Fruit fly (Drosophila melanogaster) whole organism, embryonic: Measurements from ENCODE around the gene Cyp303a1.

Experiments
- Abd-B ChIP-seq: fragments of 200-800 bp; sonication (Bioruptor generic); optimal IDR thresholded peaks from 2 replicates; lab custom pipeline; 2018; ENCODE audit warnings: missing biosample characterization, mild to moderate bottlenecking, missing genetic modification characterization, moderate library complexity
- Asciz ChIP-seq: fragments of 200-800 bp; sonication (Bioruptor generic); optimal IDR thresholded peaks from 2 replicates; lab custom pipeline; 2017; ENCODE audit warnings: missing biosample characterization, mild to moderate bottlenecking, missing genetic modification characterization, missing genetic modification reagents
- Blimp-1 ChIP-seq: fragments of 200-800 bp; sonication (Bioruptor generic); optimal IDR thresholded peaks from 3 replicates; lab custom pipeline; 2018; ENCODE audit warnings: missing biosample characterization, missing genetic modification characterization, mild to moderate bottlenecking, moderate library complexity, missing genetic modification reagents
- CG10147 ChIP-seq: fragments of 200-800 bp; sonication (Bioruptor generic); optimal IDR thresholded peaks from 2 replicates; lab custom pipeline; 2019; ENCODE audit warnings: missing biosample characterization, mild to moderate bottlenecking, missing genetic modification characterization, moderate library complexity
- CG10267 ChIP-seq: fragments of 200-800 bp; sonication (Bioruptor generic); optimal IDR thresholded peaks from 2 replicates; lab custom pipeline; 2018; ENCODE audit warnings: missing biosample characterization, mild to moderate bottlenecking, missing genetic modification characterization, moderate library complexity
- CG11456 ChIP-seq: fragments of 200-800 bp; sonication (Bioruptor generic); IDR thresholded peaks from 3 replicates; pipeline ENCODE4 v1.3.6; 2022; ENCODE audit warnings: missing biosample characterization, missing genetic modification characterization
- CG15696 ChIP-seq: fragments of 200-800 bp; sonication (Bioruptor generic); optimal IDR thresholded peaks from 2 replicates; lab custom pipeline; 2019; ENCODE audit warnings: missing biosample characterization, mild to moderate bottlenecking, missing genetic modification characterization, moderate library complexity
- CG31365 ChIP-seq: fragments of 200-800 bp; sonication (Bioruptor generic); optimal IDR thresholded peaks from 2 replicates; lab custom pipeline; 2018; ENCODE audit warnings: missing biosample characterization, mild to moderate bottlenecking, missing genetic modification characterization
- CG33557 ChIP-seq: fragments of 200-800 bp; sonication (Bioruptor generic); optimal IDR thresholded peaks from 2 replicates; lab custom pipeline; 2019; ENCODE audit warnings: missing biosample characterization, mild to moderate bottlenecking, missing genetic modification characterization, moderate library complexity
- CG6654 ChIP-seq: fragments of 200-800 bp; sonication (Bioruptor generic); optimal IDR thresholded peaks from 2 replicates; lab custom pipeline; 2017; ENCODE audit warnings: missing biosample characterization, mild to moderate bottlenecking, missing genetic modification characterization
- CG7271 ChIP-seq: fragments of 200-800 bp; sonication (Bioruptor generic); optimal IDR thresholded peaks from 2 replicates; lab custom pipeline; 2018; ENCODE audit warnings: missing biosample characterization, mild to moderate bottlenecking, missing genetic modification characterization, moderate library complexity
- CG8944 ChIP-seq: fragments of 200-800 bp; sonication (Bioruptor generic); optimal IDR thresholded peaks from 3 replicates; lab custom pipeline; 2016; ENCODE audit warnings: missing biosample characterization, missing genetic modification characterization
- CG9727 ChIP-seq: fragments of 200-800 bp; sonication (Bioruptor generic); optimal IDR thresholded peaks from 3 replicates; lab custom pipeline; 2017; ENCODE audit warnings: missing biosample characterization, mild to moderate bottlenecking, missing genetic modification characterization
- D ChIP-seq, 2 experiments: fragments of 200-800 bp in 1 of 2; fragments of >200 bp in 1 of 2; sonication (Bioruptor generic) in 1 of 2; optimal IDR thresholded peaks; 2 replicates in 1 of 2; 3 replicates in 1 of 2; lab custom pipeline; 2017; ENCODE audit warnings: mild to moderate bottlenecking in 1 of 2, missing biosample characterization in 1 of 2, missing genetic modification characterization in 1 of 2, missing genetic modification reagents in 1 of 2
- Dad ChIP-seq: fragments of 200-800 bp; sonication (Bioruptor generic); optimal IDR thresholded peaks from 3 replicates; lab custom pipeline; 2016; ENCODE audit warnings: missing biosample characterization, missing genetic modification characterization
- Fer1 ChIP-seq: fragments of 200-800 bp; sonication (Bioruptor generic); optimal IDR thresholded peaks from 2 replicates; lab custom pipeline; 2017; ENCODE audit warnings: missing biosample characterization, mild to moderate bottlenecking, missing genetic modification characterization
- Fer2 ChIP-seq: fragments of 200-800 bp; sonication (Bioruptor generic); optimal IDR thresholded peaks from 2 replicates; lab custom pipeline; 2018; ENCODE audit warnings: missing biosample characterization, mild to moderate bottlenecking, missing genetic modification characterization, moderate library complexity
- Gsc ChIP-seq: fragments of 200-800 bp; sonication (Bioruptor generic); IDR thresholded peaks from 2 replicates; pipeline ENCODE4 v1.3.6; 2022; ENCODE audit warnings: missing biosample characterization, missing genetic modification characterization
- HLHmδ ChIP-seq: fragments of 200-800 bp; sonication (Bioruptor generic); optimal IDR thresholded peaks from 2 replicates; lab custom pipeline; 2018; ENCODE audit warnings: missing biosample characterization, mild to moderate bottlenecking, missing genetic modification characterization, moderate library complexity
- Hey ChIP-seq: fragments of 200-800 bp; sonication (Bioruptor generic); optimal IDR thresholded peaks from 3 replicates; lab custom pipeline; 2018; ENCODE audit warnings: missing biosample characterization, mild to moderate bottlenecking, missing genetic modification characterization
- Hsf ChIP-seq: fragments of 200-800 bp; sonication (Bioruptor generic); optimal IDR thresholded peaks from 3 replicates; lab custom pipeline; 2016; ENCODE audit warnings: missing biosample characterization, missing genetic modification characterization
- Med ChIP-seq: fragments of 200-800 bp; sonication (Bioruptor generic); peaks from one replicate; lab custom pipeline; 2016; ENCODE audit warnings: missing biosample characterization, missing genetic modification characterization, mild to moderate bottlenecking, inconsistent platforms, moderate library complexity
- Nf-YA ChIP-seq: fragments of 200-800 bp; sonication (Bioruptor generic); IDR thresholded peaks from 2 replicates; pipeline ENCODE4 v1.3.6; 2022; ENCODE audit warnings: missing biosample characterization, missing genetic modification characterization
- Pdp1 ChIP-seq, 2 experiments: fragments of 200-800 bp; sonication (Bioruptor generic); optimal IDR thresholded peaks; 3 replicates each; lab custom pipeline; 2016; ENCODE audit warnings: missing biosample characterization in 2 of 2, missing genetic modification characterization in 2 of 2, mild to moderate bottlenecking in 1 of 2, moderate library complexity in 1 of 2
- Scr ChIP-seq: fragments of 200-800 bp; sonication (Bioruptor generic); IDR thresholded peaks from 2 replicates; pipeline ENCODE4 v1.3.6; 2022; ENCODE audit warnings: missing biosample characterization, missing genetic modification characterization; ENCODE audit not compliant: partially characterized antibody
- Sin3A ChIP-seq: fragments of >200 bp; optimal IDR thresholded peaks from 2 replicates; lab custom pipeline; 2018
- dpn ChIP-seq, 2 experiments: fragments of 200-800 bp; sonication (Bioruptor generic); optimal IDR thresholded peaks; 3 replicates each; lab custom pipeline; 2016; ENCODE audit warnings: missing biosample characterization in 2 of 2, missing genetic modification characterization in 2 of 2
- gcm2 ChIP-seq: fragments of 200-800 bp; sonication (Bioruptor generic); optimal IDR thresholded peaks from 2 replicates; lab custom pipeline; 2016; ENCODE audit warnings: missing biosample characterization, missing genetic modification characterization
- gro ChIP-seq: fragments of 200-800 bp; sonication (Bioruptor generic); optimal IDR thresholded peaks from 2 replicates; lab custom pipeline; 2016; ENCODE audit warnings: missing biosample characterization, missing genetic modification characterization
- lilli ChIP-seq: fragments of 200-800 bp; sonication (Bioruptor generic); optimal IDR thresholded peaks from 3 replicates; lab custom pipeline; 2016; ENCODE audit warnings: missing biosample characterization, missing genetic modification characterization
- mirr ChIP-seq: fragments of 200-800 bp; sonication (Bioruptor generic); optimal IDR thresholded peaks from 3 replicates; lab custom pipeline; 2018; ENCODE audit warnings: missing biosample characterization, mild to moderate bottlenecking, missing genetic modification characterization
- odd ChIP-seq: fragments of 200-800 bp; sonication (Bioruptor generic); optimal IDR thresholded peaks from 2 replicates; lab custom pipeline; 2017; ENCODE audit warnings: missing biosample characterization, mild to moderate bottlenecking, missing genetic modification characterization
- otp ChIP-seq: fragments of 200-800 bp; sonication (Bioruptor generic); IDR thresholded peaks from 3 replicates; pipeline ENCODE4, ENCODE4 v1.3.6; 2022; ENCODE audit warnings: missing biosample characterization, missing genetic modification characterization
- pan ChIP-seq, 4 experiments: fragments of >200 bp in 3 of 4; fragments of 200-800 bp in 1 of 4; sonication (Bioruptor generic) in 1 of 4; optimal IDR thresholded peaks in 3 of 4; IDR thresholded peaks in 1 of 4; 2 replicates each; pipeline versions ENCODE4 v1.3.6 to Lab custom; 2017 to 2022; ENCODE audit warnings: missing biosample characterization in 2 of 4, missing genetic modification characterization in 2 of 4, mixed read lengths in 1 of 4
- prd ChIP-seq, 3 experiments: fragments of >200 bp in 2 of 3; fragments of 200-800 bp in 1 of 3; sonication (Bioruptor generic) in 1 of 3; optimal IDR thresholded peaks in 2 of 3; IDR thresholded peaks in 1 of 3; 2 replicates in 2 of 3; 3 replicates in 1 of 3; pipeline versions ENCODE4 v1.3.6 to Lab custom; 2017 to 2022; ENCODE audit warnings: missing biosample characterization in 1 of 3, missing genetic modification characterization in 1 of 3
- pzg ChIP-seq: fragments of 200-800 bp; sonication (Bioruptor generic); optimal IDR thresholded peaks from 3 replicates; lab custom pipeline; 2018; ENCODE audit warnings: missing biosample characterization, mild to moderate bottlenecking, missing genetic modification characterization, moderate library complexity
- ranshi ChIP-seq: fragments of 200-800 bp; sonication (Bioruptor generic); IDR thresholded peaks from 2 replicates; pipeline ENCODE4 v1.3.6; 2022; ENCODE audit warnings: missing biosample characterization, missing genetic modification characterization
- sc ChIP-seq, 3 experiments: fragments of >200 bp in 2 of 3; fragments of 200-800 bp in 1 of 3; sonication (Bioruptor generic) in 1 of 3; optimal IDR thresholded peaks; 2 replicates in 2 of 3; 3 replicates in 1 of 3; lab custom pipeline; 2017; ENCODE audit warnings: mild to moderate bottlenecking in 1 of 3, missing biosample characterization in 1 of 3, missing genetic modification characterization in 1 of 3, missing genetic modification reagents in 1 of 3
- sens-2 ChIP-seq: fragments of 200-800 bp; sonication (Bioruptor generic); IDR thresholded peaks from 2 replicates; pipeline ENCODE4 v1.3.6; 2022; ENCODE audit warnings: missing biosample characterization, missing genetic modification characterization
- shn ChIP-seq: fragments of 200-800 bp; sonication (Bioruptor generic); optimal IDR thresholded peaks from 3 replicates; lab custom pipeline; 2016; ENCODE audit warnings: missing biosample characterization, missing genetic modification characterization
- sima ChIP-seq: fragments of 200-800 bp; sonication (Bioruptor generic); optimal IDR thresholded peaks from 2 replicates; lab custom pipeline; 2016; ENCODE audit warnings: missing biosample characterization, missing genetic modification characterization
- slou ChIP-seq: fragments of 200-800 bp; sonication (Bioruptor generic); optimal IDR thresholded peaks from 3 replicates; lab custom pipeline; 2016; ENCODE audit warnings: missing biosample characterization, missing genetic modification characterization
- so ChIP-seq: fragments of 200-800 bp; sonication (Bioruptor generic); IDR thresholded peaks from 3 replicates; pipeline ENCODE4 v1.3.6; 2022; ENCODE audit warnings: missing biosample characterization, missing genetic modification characterization
- unc-4 ChIP-seq: fragments of 200-800 bp; sonication (Bioruptor generic); IDR thresholded peaks from 2 replicates; pipeline ENCODE4 v1.3.6; 2022; ENCODE audit warnings: missing biosample characterization, missing genetic modification characterization; ENCODE audit not compliant: partially characterized antibody
- vnd ChIP-seq: fragments of 200-800 bp; sonication (Bioruptor generic); IDR thresholded peaks from 3 replicates; pipeline ENCODE4 v1.3.6; 2022; ENCODE audit warnings: missing biosample characterization, missing genetic modification characterization; ENCODE audit not compliant: partially characterized antibody
- vvl ChIP-seq: fragments of 200-800 bp; sonication (Bioruptor generic); IDR thresholded peaks from 2 replicates; pipeline ENCODE4 v1.3.6; 2022; ENCODE audit warnings: missing biosample characterization, missing genetic modification characterization

The Cyp303a1 gene

dm6 chr2L:16299466-16300311, 5.7 kb downstream of the Cyp303a1 start, which contains the start of the genes heix and CG17328 (continued):
- TF ChIP-seq Pdp1 (GFP tag; optimal IDR thresholded peaks at IDR 0.05; lab: Kevin White, UChicago) (peak; percentile 53 to 74), pzg (GFP tag; lab: Kevin White, UChicago) (peak; percentile 61), HLHmδ (no peak), Dad (GFP tag; lab: Kevin White, UChicago) (peak; percentile 28), Hey (tag; lab: Kevin White, UChicago) (no peak), sc (optimal IDR thresholded peaks at IDR 0.05; lab: Kevin White, UChicago) (no peak), sc (GFP tag; optimal IDR thresholded peaks at IDR 0.05; lab: Kevin White, UChicago) (no peak), Sin3A (lab: Kevin White, UChicago) (peak; percentile 80), CG11456 (peak; percentile 65; the same call in 1 of the 3 replicates), CG33557 (GFP tag; lab: Kevin White, UChicago) (peak; percentile 36), CG31365 (tag; lab: Kevin White, UChicago) (no peak), sima (no peak), prd (optimal IDR thresholded peaks at IDR 0.05; lab: Kevin White, UChicago) (no peak), prd (GFP tag; IDR thresholded peaks at IDR 0.05; lab: Robert Waterston, UW) (peak; percentile 76), gro (GFP tag; lab: Kevin White, UChicago) (peak; percentile 31), odd (GFP tag; lab: Kevin White, UChicago) (peak; percentile 19), mirr (GFP tag; lab: Kevin White, UChicago) (peak; percentile 37), CG10147 (GFP tag; lab: Kevin White, UChicago) (no peak), unc-4 (GFP tag; lab: Robert Waterston, UW) (no peak), Nf-YA (GFP tag; lab: Robert Waterston, UW) (no peak), CG15696 (tag; lab: Kevin White, UChicago) (peak; percentile 72), so (GFP tag; lab: Robert Waterston, UW) (no peak), Fer2 (peak; percentile 75), Asciz (no peak), D (optimal IDR thresholded peaks at IDR 0.05; lab: Kevin White, UChicago) (no peak), D (GFP tag; optimal IDR thresholded peaks at IDR 0.05; lab: Kevin White, UChicago) (peak; percentile 50), sens-2 (GFP tag; lab: Robert Waterston, UW) (0 out of 2 replicates have a peak, but pooled peaks have one; percentile 7), CG6654 (GFP tag; lab: Kevin White, UChicago) (no peak), otp (GFP tag; lab: Robert Waterston, UW) (no peak; the same call in 1 of the 3 replicates), CG8944 (peak; percentile 57), pan (optimal IDR thresholded peaks at IDR 0.05; lab: Kevin White, UChicago) (no peak), pan (GFP tag; optimal IDR thresholded peaks at IDR 0.05 in 1 of 2, IDR thresholded peaks at IDR 0.05 in 1 of 2) (peak in 1 of 2 experiments; percentile 65), dpn (GFP tag; optimal IDR thresholded peaks at IDR 0.05; lab: Kevin White, UChicago) (peak; percentile 70 to 72), Med (peak; percentile 93), Blimp-1 (GFP tag; lab: Kevin White, UChicago) (peak; percentile 50), ranshi (0 out of 2 replicates have a peak, but pooled peaks have one; percentile 71), Hsf (GFP tag; lab: Kevin White, UChicago) (peak; percentile 76), gcm2 (GFP tag; lab: Kevin White, UChicago) (no peak), slou (GFP tag; lab: Kevin White, UChicago) (peak; percentile 75), Abd-B (GFP tag; lab: Kevin White, UChicago) (no peak), Scr (GFP tag; lab: Robert Waterston, UW) (no peak), lilli (GFP tag; lab: Kevin White, UChicago) (peak; percentile 84), vvl (peak; percentile 73), Gsc (GFP tag; lab: Robert Waterston, UW) (no peak), CG7271 (peak; percentile 6), CG10267 (tag; lab: Kevin White, UChicago) (peak; percentile 73), shn (GFP tag; lab: Kevin White, UChicago) (peak; percentile 58), CG9727 (GFP tag; lab: Kevin White, UChicago) (peak; percentile 77), vnd (GFP tag; lab: Robert Waterston, UW) (no peak), Fer1 (GFP tag; lab: Kevin White, UChicago) (peak; percentile 55)
